Worm (Caenorhabditis elegans) whole organism, mixed stage, embryonic: Measurements from ENCODE around the gene F42G2.5.

ENCODE experiments used
- M03D4.4 ChIP-seq: sonication (generic microtip); optimal IDR thresholded peaks from 2 replicates; lab custom pipeline; 2017; ENCODE audit warnings: mild to moderate bottlenecking, missing genetic modification characterization, missing compliant biosample characterization
- bed-3 ChIP-seq: fragments of 200-800 bp; sonication (Bioruptor generic); optimal IDR thresholded peaks from 3 replicates; lab custom pipeline; 2018; ENCODE audit warnings: mild to moderate bottlenecking, missing genetic modification characterization, moderate library complexity, missing compliant biosample characterization
- blmp-1 ChIP-seq: fragments of 150-350 bp; optimal IDR thresholded peaks from 2 replicates; lab custom pipeline; 2014; ENCODE audit warnings: missing biosample characterization, missing genetic modification characterization
- ceh-39 ChIP-seq: fragments of 150-350 bp; optimal IDR thresholded peaks from 2 replicates; lab custom pipeline; 2014; ENCODE audit warnings: missing biosample characterization, missing genetic modification characterization
- ceh-43 ChIP-seq: fragments of 200-800 bp; sonication (Bioruptor generic); optimal IDR thresholded peaks from 2 replicates; lab custom pipeline; 2018; ENCODE audit warnings: mild to moderate bottlenecking, missing genetic modification characterization, moderate library complexity, missing compliant biosample characterization
- ceh-83 ChIP-seq: fragments of 200-800 bp; sonication (Bioruptor generic); optimal IDR thresholded peaks from 2 replicates; lab custom pipeline; 2018; ENCODE audit warnings: mild to moderate bottlenecking, missing genetic modification characterization, missing compliant biosample characterization
- ces-1 ChIP-seq: fragments of 150-350 bp; optimal IDR thresholded peaks from 2 replicates; lab custom pipeline; 2014; ENCODE audit warnings: missing biosample characterization, missing genetic modification reagents, missing genetic modification characterization
- drap-1 ChIP-seq: fragments of 200-800 bp; sonication (Bioruptor generic); optimal IDR thresholded peaks from 3 replicates; lab custom pipeline; 2018; ENCODE audit warnings: mild to moderate bottlenecking, missing genetic modification characterization, missing compliant biosample characterization
- elt-1 ChIP-seq: sonication (generic microtip); optimal IDR thresholded peaks from 2 replicates; lab custom pipeline; 2017; ENCODE audit warnings: missing genetic modification characterization, mild to moderate bottlenecking, missing compliant biosample characterization, antibody characterized with exemption, moderate library complexity, borderline replicate concordance; ENCODE audit not compliant: insufficient read depth
- elt-3 ChIP-seq: fragments of 150-350 bp; optimal IDR thresholded peaks from 2 replicates; lab custom pipeline; 2014; ENCODE audit warnings: missing biosample characterization, missing genetic modification characterization
- flh-1 ChIP-seq: fragments of 200-800 bp; sonication (Bioruptor generic); optimal IDR thresholded peaks from 2 replicates; lab custom pipeline; 2018; ENCODE audit warnings: mild to moderate bottlenecking, missing genetic modification characterization, moderate library complexity, missing compliant biosample characterization
- ham-2 ChIP-seq: fragments of 200-800 bp; sonication (Bioruptor generic); optimal IDR thresholded peaks from 2 replicates; lab custom pipeline; 2018; ENCODE audit warnings: mild to moderate bottlenecking, missing genetic modification characterization, missing compliant biosample characterization
- hlh-1 ChIP-seq: fragments of 150-350 bp; optimal IDR thresholded peaks from 2 replicates; lab custom pipeline; 2014; ENCODE audit warnings: missing biosample characterization, missing genetic modification reagents, missing genetic modification characterization
- lin-13 ChIP-seq: fragments of 150-350 bp; optimal IDR thresholded peaks from 2 replicates; lab custom pipeline; 2014; ENCODE audit warnings: missing biosample characterization, missing genetic modification characterization
- lin-32 ChIP-seq: fragments of 200-800 bp; sonication (Bioruptor generic); optimal IDR thresholded peaks from 2 replicates; lab custom pipeline; 2018; ENCODE audit warnings: mild to moderate bottlenecking, missing genetic modification characterization, missing compliant biosample characterization
- lsy-2 ChIP-seq: fragments of 150-350 bp; optimal IDR thresholded peaks from 2 replicates; lab custom pipeline; 2014; ENCODE audit warnings: missing biosample characterization, missing genetic modification characterization
- mab-5 ChIP-seq: fragments of 150-350 bp; optimal IDR thresholded peaks from 2 replicates; lab custom pipeline; 2014; ENCODE audit warnings: missing biosample characterization, missing genetic modification characterization
- mep-1 ChIP-seq: fragments of 150-350 bp; optimal IDR thresholded peaks from 2 replicates; lab custom pipeline; 2017; ENCODE audit warnings: missing biosample characterization, missing genetic modification reagents, missing genetic modification characterization, inconsistent platforms
- mls-2 ChIP-seq: sonication (generic microtip); optimal IDR thresholded peaks from 2 replicates; lab custom pipeline; 2016; ENCODE audit warnings: mild to moderate bottlenecking, missing genetic modification characterization, moderate library complexity, missing compliant biosample characterization
- nhr-12 ChIP-seq: fragments of 150-350 bp; optimal IDR thresholded peaks from 2 replicates; lab custom pipeline; 2014; ENCODE audit warnings: missing biosample characterization, missing genetic modification characterization
- nhr-237 ChIP-seq: fragments of 150-350 bp; optimal IDR thresholded peaks from 2 replicates; lab custom pipeline; 2014; ENCODE audit warnings: missing biosample characterization, missing genetic modification characterization
- nhr-28 ChIP-seq: fragments of 150-350 bp; optimal IDR thresholded peaks from 2 replicates; lab custom pipeline; 2014; ENCODE audit warnings: missing biosample characterization, missing genetic modification characterization
- nhr-76 ChIP-seq: sonication (generic microtip); optimal IDR thresholded peaks from 2 replicates; lab custom pipeline; 2017; ENCODE audit warnings: missing biosample characterization, missing genetic modification characterization
- sem-2 ChIP-seq: fragments of 200-800 bp; sonication (Bioruptor generic); optimal IDR thresholded peaks from 2 replicates; lab custom pipeline; 2018; ENCODE audit warnings: mild to moderate bottlenecking, missing genetic modification characterization, missing compliant biosample characterization
- snpc-4 ChIP-seq: fragments of 150-350 bp; optimal IDR thresholded peaks from 2 replicates; lab custom pipeline; 2014; ENCODE audit warnings: missing biosample characterization, missing genetic modification characterization
- sptf-1 ChIP-seq: sonication (generic microtip); optimal IDR thresholded peaks from 2 replicates; lab custom pipeline; 2017; ENCODE audit warnings: mild to moderate bottlenecking, missing genetic modification characterization, moderate library complexity, missing compliant biosample characterization
- tbx-8 ChIP-seq: fragments of 200-800 bp; sonication (Bioruptor generic); optimal IDR thresholded peaks from 2 replicates; lab custom pipeline; 2018; ENCODE audit warnings: mild to moderate bottlenecking, missing genetic modification characterization, moderate library complexity, missing compliant biosample characterization
- unc-120 ChIP-seq: sonication (generic microtip); optimal IDR thresholded peaks from 2 replicates; lab custom pipeline; 2017; ENCODE audit warnings: missing genetic modification characterization, missing compliant biosample characterization; ENCODE audit not compliant: poor library complexity, severe bottlenecking
- unc-39 ChIP-seq: fragments of 150-350 bp; optimal IDR thresholded peaks from 2 replicates; lab custom pipeline; 2014; ENCODE audit warnings: missing biosample characterization, missing genetic modification characterization
- zip-8 ChIP-seq: fragments of 150-350 bp; optimal IDR thresholded peaks from 2 replicates; lab custom pipeline; 2014; ENCODE audit warnings: missing biosample characterization, missing genetic modification characterization

Gene F42G2.5

ce11 chrII:2398884-2399283, 18.9 kb downstream of the F42G2.5 start, which contains the start of gene F16G10.14:
Gene F16G10.14 (minus strand): TSS chrII:2398984.
- TF ChIP-seq nhr-12 (tag; lab: Kevin White, UChicago) (no peak), mab-5 (tag; lab: Kevin White, UChicago) (no peak), ham-2 (no peak), hlh-1 (tag; lab: Kevin White, UChicago) (no peak)

DNA sequence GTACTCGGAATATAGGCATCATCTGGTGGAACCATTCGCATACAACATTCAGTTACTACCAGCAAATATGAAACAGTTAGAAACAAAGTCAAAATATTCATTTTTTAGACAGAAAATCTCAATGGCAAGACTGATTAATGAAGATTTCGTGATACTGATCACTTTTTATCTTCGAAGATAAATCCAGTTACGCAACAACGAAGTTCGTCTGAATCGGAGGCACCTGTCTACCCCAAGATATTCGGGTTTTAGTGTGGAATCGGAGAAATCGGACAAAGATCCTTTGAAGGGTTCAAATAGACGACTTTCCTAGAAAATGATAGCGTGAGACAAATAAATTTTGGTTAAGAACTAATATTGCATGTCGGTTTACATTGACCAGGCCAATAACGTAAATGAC, 21.9 kb downstream of the F42G2.5 start, which contains the start of gene F16G10.13:
Gene F16G10.13, minus strand, starts transcription at position 101 of the 400 bp plus-strand sequence.
- TF ChIP-seq hlh-1 (tag; lab: Kevin White, UChicago) (no peak), flh-1 (GFP tag; lab: Kevin White, UChicago) (no peak), unc-120 (tag; lab: Kevin White, UChicago) (no peak), mep-1 (tag; lab: Kevin White, UChicago) (no peak), mls-2 (no peak), ces-1 (no peak), sptf-1 (tag; lab: Kevin White, UChicago) (no peak), lin-32 (GFP tag; lab: Kevin White, UChicago) (no peak), ceh-39 (tag; lab: Kevin White, UChicago) (no peak), elt-1 (no peak), ceh-43 (GFP tag; lab: Kevin White, UChicago) (no peak), bed-3 (no peak), ceh-83 (no peak), unc-39 (tag; lab: Kevin White, UChicago) (no peak), ham-2 (no peak), nhr-12 (tag; lab: Kevin White, UChicago) (no peak), nhr-28 (no peak), sem-2 (GFP tag; lab: Kevin White, UChicago) (no peak)

ce11 chrII:2393821-2394220, 24.0 kb downstream of the F42G2.5 start, which contains the start of gene F16G10.11:
Gene F16G10.11 (minus strand): TSS chrII:2393921.
- TF ChIP-seq flh-1 (GFP tag; lab: Kevin White, UChicago) = no peak
- no peak for TF ChIP-seq elt-3 (tag; lab: Kevin White, UChicago)
- no peak for TF ChIP-seq ceh-39 (tag; lab: Kevin White, UChicago)
- no peak for TF ChIP-seq sptf-1 (tag; lab: Kevin White, UChicago)
- no peak for TF ChIP-seq nhr-12 (tag; lab: Kevin White, UChicago)
- no peak for TF ChIP-seq snpc-4 (tag; lab: Kevin White, UChicago)
- TF ChIP-seq mep-1 (tag; lab: Kevin White, UChicago) = no peak
- TF ChIP-seq mab-5 (tag; lab: Kevin White, UChicago) = no peak
- TF ChIP-seq elt-1 = no peak
- TF ChIP-seq lsy-2 (tag; lab: Kevin White, UChicago) = no peak
- TF ChIP-seq unc-120 (tag; lab: Kevin White, UChicago) = no peak
- TF ChIP-seq M03D4.4 = no peak
- TF ChIP-seq lin-13 = no peak
- no peak for TF ChIP-seq bed-3
- no peak for TF ChIP-seq ceh-43 (GFP tag; lab: Kevin White, UChicago)
- no peak for TF ChIP-seq zip-8 (tag; lab: Kevin White, UChicago)
- TF ChIP-seq ham-2 = no peak
- TF ChIP-seq ceh-83 = no peak
- no peak for TF ChIP-seq nhr-237 (tag; lab: Kevin White, UChicago)
- TF ChIP-seq, all 35 proteins: peak for 0

DNA sequence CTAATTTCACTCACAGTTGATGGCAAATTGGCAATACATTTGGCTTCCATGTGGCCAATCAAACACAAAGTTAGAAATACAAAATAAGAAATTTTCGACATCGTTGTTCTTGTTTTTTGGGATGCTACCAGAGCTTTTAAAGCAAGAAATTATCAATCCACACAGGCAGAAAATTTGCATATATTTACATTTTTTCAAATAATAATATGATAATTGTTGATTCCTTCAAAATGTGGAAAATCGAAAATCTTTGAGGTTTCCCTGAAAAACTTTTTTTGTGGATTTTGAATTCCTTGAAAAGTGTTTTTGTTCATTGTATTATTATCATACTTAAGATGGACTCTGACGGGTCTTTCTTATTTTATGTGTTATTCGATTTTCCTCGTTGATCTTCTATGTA, 26.9 kb downstream of the F42G2.5 start, which contains the start of gene F16G10.10:
Gene F16G10.10, minus strand, starts transcription at position 101 of the 400 bp plus-strand sequence.
- TF ChIP-seq ces-1 (no peak), sem-2 (GFP tag; lab: Kevin White, UChicago) (no peak), ceh-39 (tag; lab: Kevin White, UChicago) (no peak), unc-39 (tag; lab: Kevin White, UChicago) (no peak), elt-3 (tag; lab: Kevin White, UChicago) (no peak), sptf-1 (tag; lab: Kevin White, UChicago) (no peak), ham-2 (no peak), M03D4.4 (no peak), drap-1 (GFP tag; lab: Kevin White, UChicago) (no peak), ceh-83 (no peak), nhr-76 (no peak), tbx-8 (GFP tag; lab: Kevin White, UChicago) (no peak), nhr-12 (tag; lab: Kevin White, UChicago) (no peak), ceh-43 (GFP tag; lab: Kevin White, UChicago) (no peak), elt-1 (no peak), nhr-237 (tag; lab: Kevin White, UChicago) (no peak), snpc-4 (tag; lab: Kevin White, UChicago) (no peak), lin-13 (no peak)

- no peak for TF ChIP-seq ham-2
- no peak for TF ChIP-seq nhr-237 (tag; lab: Kevin White, UChicago)
- no peak for TF ChIP-seq lin-13
- TF ChIP-seq mls-2 = no peak
- no peak for TF ChIP-seq sptf-1 (tag; lab: Kevin White, UChicago)
- TF ChIP-seq zip-8 (tag; lab: Kevin White, UChicago) = no peak
- TF ChIP-seq elt-1 = no peak
- no peak for TF ChIP-seq blmp-1 (tag; lab: Kevin White, UChicago)
- TF ChIP-seq M03D4.4 = no peak
- TF ChIP-seq flh-1 (GFP tag; lab: Kevin White, UChicago) = no peak
- no peak for TF ChIP-seq drap-1 (GFP tag; lab: Kevin White, UChicago)
- no peak for TF ChIP-seq nhr-12 (tag; lab: Kevin White, UChicago)
- TF ChIP-seq tbx-8 (GFP tag; lab: Kevin White, UChicago) = no peak
- no peak for TF ChIP-seq unc-120 (tag; lab: Kevin White, UChicago)
- TF ChIP-seq lsy-2 (tag; lab: Kevin White, UChicago) = no peak
- TF ChIP-seq, all 35 proteins: peak for 0
These were observed 32.3 kb downstream of the F42G2.5 start, which contains the start of gene F16G10.9 for ce11 chrII:2385495-2385894. Gene F16G10.9 (minus strand): TSS chrII:2385595.
